Fruit fly (Drosophila melanogaster) whole organism, embryonic: ENCODE results near the gene CG8112.

ENCODE experiments used
- CG10274 ChIP-seq: fragments of 200-800 bp; sonication (Bioruptor generic); optimal IDR thresholded peaks from 3 replicates; lab custom pipeline; 2017; ENCODE audit warnings: missing biosample characterization, mild to moderate bottlenecking, missing genetic modification characterization
- CG11085 ChIP-seq: fragments of 200-800 bp; sonication (Bioruptor generic); IDR thresholded peaks from 2 replicates; pipeline ENCODE4 v1.3.6; 2022; ENCODE audit warnings: missing biosample characterization, missing genetic modification characterization
- CG11247 ChIP-seq: fragments of 200-800 bp; sonication (Bioruptor generic); IDR thresholded peaks from 2 replicates; pipeline ENCODE4 v1.3.6; 2022; ENCODE audit warnings: missing biosample characterization, missing genetic modification characterization
- CG11456 ChIP-seq: fragments of 200-800 bp; sonication (Bioruptor generic); IDR thresholded peaks from 3 replicates; pipeline ENCODE4 v1.3.6; 2022; ENCODE audit warnings: missing biosample characterization, missing genetic modification characterization
- CG12219 ChIP-seq: fragments of 200-800 bp; sonication (Bioruptor generic); optimal IDR thresholded peaks from 3 replicates; lab custom pipeline; 2018; ENCODE audit warnings: missing biosample characterization, mild to moderate bottlenecking, missing genetic modification characterization
- CG1233 ChIP-seq: fragments of 200-800 bp; sonication (Bioruptor generic); optimal IDR thresholded peaks from 4 replicates; lab custom pipeline; 2018; ENCODE audit warnings: missing biosample characterization, mild to moderate bottlenecking, missing genetic modification characterization
- CG12391 ChIP-seq: fragments of 200-800 bp; sonication (Bioruptor generic); optimal IDR thresholded peaks from 3 replicates; lab custom pipeline; 2018; ENCODE audit warnings: missing biosample characterization, mild to moderate bottlenecking, missing genetic modification characterization, moderate library complexity
- CG14667 ChIP-seq: fragments of 200-800 bp; sonication (Bioruptor generic); IDR thresholded peaks from 2 replicates; pipeline ENCODE4 v1.3.6; 2022; ENCODE audit warnings: missing biosample characterization, missing genetic modification characterization
- CG17328 ChIP-seq: fragments of 200-800 bp; sonication (Bioruptor generic); IDR thresholded peaks from 2 replicates; pipeline ENCODE4 v1.3.6; 2022; ENCODE audit warnings: missing biosample characterization, missing genetic modification characterization
- CG17361 ChIP-seq: fragments of 200-800 bp; sonication (Bioruptor generic); IDR thresholded peaks from 3 replicates; pipeline ENCODE4 v1.3.6; 2022; ENCODE audit warnings: missing biosample characterization, missing genetic modification characterization
- CG17612 ChIP-seq: fragments of 200-800 bp; sonication (Bioruptor generic); IDR thresholded peaks from 2 replicates; pipeline ENCODE4 v1.3.6; 2022; ENCODE audit warnings: missing biosample characterization, missing genetic modification characterization
- CG2120 ChIP-seq: fragments of 200-800 bp; sonication (Bioruptor generic); optimal IDR thresholded peaks from 3 replicates; lab custom pipeline; 2016; ENCODE audit warnings: missing biosample characterization, missing genetic modification characterization
- CG34422 ChIP-seq: fragments of 200-800 bp; sonication (Bioruptor generic); IDR thresholded peaks from 3 replicates; pipeline ENCODE4 v1.3.6; 2022; ENCODE audit warnings: missing biosample characterization, missing genetic modification characterization
- CG3838 ChIP-seq: fragments of 200-800 bp; sonication (Bioruptor generic); optimal IDR thresholded peaks from 3 replicates; lab custom pipeline; 2016; ENCODE audit warnings: missing biosample characterization, missing genetic modification characterization
- CG3847 ChIP-seq: fragments of 200-800 bp; sonication (Bioruptor generic); IDR thresholded peaks from 2 replicates; pipeline ENCODE4 v1.3.6; 2022; ENCODE audit warnings: missing biosample characterization, missing genetic modification characterization
- CG4404 ChIP-seq: fragments of 200-800 bp; sonication (Bioruptor generic); IDR thresholded peaks from 2 replicates; pipeline ENCODE4 v1.3.6; 2022; ENCODE audit warnings: missing biosample characterization, missing genetic modification characterization
- CG4820 ChIP-seq: fragments of 200-800 bp; sonication (Bioruptor generic); optimal IDR thresholded peaks from 3 replicates; lab custom pipeline; 2016; ENCODE audit warnings: missing biosample characterization, missing genetic modification characterization
- CG7786 ChIP-seq: fragments of 200-800 bp; sonication (Bioruptor generic); optimal IDR thresholded peaks from 2 replicates; lab custom pipeline; 2016; ENCODE audit warnings: missing biosample characterization, missing genetic modification characterization
- CG8359 ChIP-seq: fragments of 200-800 bp; sonication (Bioruptor generic); optimal IDR thresholded peaks from 2 replicates; lab custom pipeline; 2017; ENCODE audit warnings: missing biosample characterization, mild to moderate bottlenecking, missing genetic modification characterization, borderline replicate concordance
- CG9215 ChIP-seq: fragments of 200-800 bp; sonication (Bioruptor generic); IDR thresholded peaks from 2 replicates; pipeline ENCODE4 v1.3.6; 2022; ENCODE audit warnings: missing biosample characterization, missing genetic modification characterization
- CG9932 ChIP-seq: fragments of 200-800 bp; sonication (Bioruptor generic); IDR thresholded peaks from 2 replicates; pipeline ENCODE4 v1.3.6; 2022; ENCODE audit warnings: missing biosample characterization, missing genetic modification characterization
- Camta ChIP-seq: fragments of 200-800 bp; sonication (Bioruptor generic); optimal IDR thresholded peaks from 2 replicates; lab custom pipeline; 2016; ENCODE audit warnings: missing biosample characterization, missing genetic modification characterization
- Dfd ChIP-seq, 2 experiments: fragments of >200 bp; optimal IDR thresholded peaks; 2 replicates each; lab custom pipeline; 2017; ENCODE audit warnings: missing biosample characterization in 2 of 2, missing genetic modification characterization in 2 of 2
- Eip74EF ChIP-seq, 2 experiments: fragments of 200-800 bp in 1 of 2; fragments of >200 bp in 1 of 2; sonication (Bioruptor generic) in 1 of 2; optimal IDR thresholded peaks; 2 replicates each; lab custom pipeline; 2017 to 2019; ENCODE audit warnings: missing biosample characterization in 2 of 2, missing genetic modification characterization in 2 of 2, mild to moderate bottlenecking in 1 of 2, moderate library complexity in 1 of 2
- HmgD ChIP-seq: fragments of 200-800 bp; sonication (Bioruptor generic); optimal IDR thresholded peaks from 3 replicates; lab custom pipeline; 2016; ENCODE audit warnings: missing biosample characterization, missing genetic modification characterization
- Hr3 ChIP-seq: fragments of 200-800 bp; sonication (Bioruptor generic); optimal IDR thresholded peaks from 3 replicates; lab custom pipeline; 2016; ENCODE audit warnings: missing biosample characterization, missing genetic modification characterization
- Kr ChIP-seq: fragments of 200-800 bp; sonication (Bioruptor generic); optimal IDR thresholded peaks from 2 replicates; lab custom pipeline; 2017; ENCODE audit warnings: missing biosample characterization, mild to moderate bottlenecking, missing genetic modification characterization
- Nf-YB ChIP-seq: fragments of 200-800 bp; sonication (Bioruptor generic); optimal IDR thresholded peaks from 3 replicates; lab custom pipeline; 2019; ENCODE audit warnings: missing biosample characterization, mild to moderate bottlenecking, missing genetic modification characterization, moderate library complexity
- NfI ChIP-seq: fragments of 200-800 bp; sonication (Bioruptor generic); optimal IDR thresholded peaks from 3 replicates; lab custom pipeline; 2018; ENCODE audit warnings: missing biosample characterization, mild to moderate bottlenecking, missing genetic modification characterization, moderate library complexity
- Opbp ChIP-seq: fragments of 200-800 bp; sonication (Bioruptor generic); IDR thresholded peaks from 3 replicates; pipeline ENCODE4 v1.3.6; 2022; ENCODE audit warnings: missing biosample characterization, missing genetic modification characterization; ENCODE audit not compliant: partially characterized antibody
- PHDP ChIP-seq: fragments of 200-800 bp; sonication (Bioruptor generic); optimal IDR thresholded peaks from 3 replicates; lab custom pipeline; 2018; ENCODE audit warnings: missing biosample characterization, mild to moderate bottlenecking, missing genetic modification characterization, moderate library complexity
- Sox102F ChIP-seq: fragments of 200-800 bp; sonication (Bioruptor generic); optimal IDR thresholded peaks from 2 replicates; lab custom pipeline; 2018; ENCODE audit warnings: missing biosample characterization, mild to moderate bottlenecking, missing genetic modification characterization, moderate library complexity
- Ssrp ChIP-seq: fragments of 200-800 bp; sonication (Bioruptor generic); optimal IDR thresholded peaks from 2 replicates; lab custom pipeline; 2018; ENCODE audit warnings: missing biosample characterization, mild to moderate bottlenecking, missing genetic modification characterization, moderate library complexity
- abd-A ChIP-seq: fragments of 200-800 bp; sonication (Bioruptor generic); optimal IDR thresholded peaks from 3 replicates; lab custom pipeline; 2019; ENCODE audit warnings: missing biosample characterization, mild to moderate bottlenecking, missing genetic modification characterization, moderate library complexity
- al ChIP-seq: fragments of 200-800 bp; sonication (Bioruptor generic); IDR thresholded peaks from 2 replicates; pipeline ENCODE4 v1.3.6; 2022; ENCODE audit warnings: missing biosample characterization, missing genetic modification characterization
- ase ChIP-seq: fragments of 200-800 bp; sonication (Bioruptor generic); IDR thresholded peaks from 3 replicates; pipeline ENCODE4 v1.3.6; 2022; ENCODE audit warnings: missing biosample characterization, missing genetic modification characterization
- dysf ChIP-seq: fragments of 200-800 bp; sonication (Bioruptor generic); IDR thresholded peaks from 3 replicates; pipeline ENCODE4 v1.3.6; 2022; ENCODE audit warnings: missing biosample characterization, missing genetic modification characterization
- fd96Cb ChIP-seq: fragments of 200-800 bp; sonication (Bioruptor generic); optimal IDR thresholded peaks from 2 replicates; lab custom pipeline; 2018; ENCODE audit warnings: missing biosample characterization, mild to moderate bottlenecking, missing genetic modification characterization, moderate library complexity
- gt ChIP-seq: fragments of 200-800 bp; sonication (Bioruptor generic); IDR thresholded peaks from 2 replicates; pipeline ENCODE4 v1.3.6; 2022; ENCODE audit warnings: missing biosample characterization, missing genetic modification characterization
- ham ChIP-seq: fragments of 200-800 bp; sonication (Bioruptor generic); IDR thresholded peaks from 2 replicates; pipeline ENCODE4 v1.3.6; 2022; ENCODE audit warnings: missing biosample characterization, missing genetic modification characterization
- lov ChIP-seq, 2 experiments: fragments of 200-800 bp in 1 of 2; fragments of >200 bp in 1 of 2; sonication (Bioruptor generic) in 1 of 2; IDR thresholded peaks in 1 of 2; optimal IDR thresholded peaks in 1 of 2; 2 replicates in 1 of 2; 3 replicates in 1 of 2; pipeline versions ENCODE4 v1.3.6 to Lab custom; 2017 to 2022; ENCODE audit warnings: missing biosample characterization in 1 of 2, missing genetic modification characterization in 1 of 2
- peb ChIP-seq: fragments of 200-800 bp; sonication (Bioruptor generic); IDR thresholded peaks from 2 replicates; pipeline ENCODE4 v1.3.6; 2022; ENCODE audit warnings: missing biosample characterization, missing genetic modification characterization
- pros ChIP-seq: fragments of 200-800 bp; sonication (Bioruptor generic); optimal IDR thresholded peaks from 3 replicates; lab custom pipeline; 2019; ENCODE audit warnings: missing biosample characterization, mild to moderate bottlenecking, missing genetic modification characterization, moderate library complexity
- ro ChIP-seq: fragments of 200-800 bp; sonication (Bioruptor generic); IDR thresholded peaks from 2 replicates; pipeline ENCODE4 v1.3.6; 2022; ENCODE audit warnings: missing biosample characterization, missing genetic modification characterization
- shn ChIP-seq: fragments of 200-800 bp; sonication (Bioruptor generic); optimal IDR thresholded peaks from 3 replicates; lab custom pipeline; 2016; ENCODE audit warnings: missing biosample characterization, missing genetic modification characterization
- so ChIP-seq: fragments of 200-800 bp; sonication (Bioruptor generic); IDR thresholded peaks from 3 replicates; pipeline ENCODE4 v1.3.6; 2022; ENCODE audit warnings: missing biosample characterization, missing genetic modification characterization
- ssp ChIP-seq: fragments of 200-800 bp; sonication (Bioruptor generic); IDR thresholded peaks from 2 replicates; pipeline ENCODE4 v1.3.6; 2022; ENCODE audit warnings: missing biosample characterization, missing genetic modification characterization
- tll ChIP-seq, 2 experiments: fragments of 200-800 bp in 1 of 2; fragments of >200 bp in 1 of 2; sonication (Bioruptor generic) in 1 of 2; optimal IDR thresholded peaks; 2 replicates each; lab custom pipeline; 2017 to 2019; ENCODE audit warnings: missing biosample characterization in 2 of 2, missing genetic modification characterization in 2 of 2, mild to moderate bottlenecking in 1 of 2, moderate library complexity in 1 of 2
- tna ChIP-seq: fragments of 200-800 bp; sonication (Bioruptor generic); IDR thresholded peaks from 2 replicates; pipeline ENCODE4 v1.3.6; 2022; ENCODE audit warnings: missing biosample characterization, missing genetic modification characterization; ENCODE audit not compliant: partially characterized antibody
- unpg ChIP-seq: fragments of 200-800 bp; sonication (Bioruptor generic); optimal IDR thresholded peaks from 3 replicates; lab custom pipeline; 2018; ENCODE audit warnings: missing biosample characterization, mild to moderate bottlenecking, missing genetic modification characterization, moderate library complexity
- vvl ChIP-seq: fragments of 200-800 bp; sonication (Bioruptor generic); IDR thresholded peaks from 2 replicates; pipeline ENCODE4 v1.3.6; 2022; ENCODE audit warnings: missing biosample characterization, missing genetic modification characterization

The CG8112 gene

dm6 chr3R:8744198-8744597 lies 31.5 kb downstream of the CG8112 start (continued):
- TF ChIP-seq vvl (GFP tag; lab: Robert Waterston, UW), result peak; percentile 59
- TF ChIP-seq peb (GFP tag; lab: Robert Waterston, UW), result peak; percentile 10; the same call in 1 of the 2 replicates
- peak; percentile 65 for TF ChIP-seq unpg (GFP tag; lab: Kevin White, UChicago)
- peak; percentile 39; the same call in 1 of the 2 replicates for TF ChIP-seq CG9932 (GFP tag; lab: Robert Waterston, UW)
- TF ChIP-seq CG11456, result peak; percentile 72; the same call in 1 of the 3 replicates
- TF ChIP-seq abd-A (tag; lab: Kevin White, UChicago), result no peak
- TF ChIP-seq Ssrp (tag; lab: Kevin White, UChicago), result peak; percentile 25
- TF ChIP-seq CG17328, result 0 out of 2 replicates have a peak, but pooled peaks have one; percentile 15
- peak; percentile 46 for TF ChIP-seq NfI (GFP tag; lab: Kevin White, UChicago)
- TF ChIP-seq Kr, result no peak
- TF ChIP-seq shn, result peak; percentile 4
- TF ChIP-seq CG9215 (GFP tag; lab: Robert Waterston, UW), result peak; percentile 23; the same call in 1 of the 2 replicates
- TF ChIP-seq gt (GFP tag; lab: Robert Waterston, UW), result no peak
- 0 out of 2 replicates have a peak, but pooled peaks have one; percentile 15 for TF ChIP-seq CG4404 (GFP tag; lab: Robert Waterston, UW)
- peak; percentile 42; the same call in 1 of the 3 replicates for TF ChIP-seq so
- 0 out of 3 replicates have a peak, but pooled peaks have one; percentile 31 for TF ChIP-seq CG17361 (GFP tag; lab: Robert Waterston, UW)
- TF ChIP-seq PHDP (tag; lab: Kevin White, UChicago), result peak; percentile 52
- TF ChIP-seq tna (GFP tag; lab: Robert Waterston, UW), result no peak
- peak; percentile 23 for TF ChIP-seq CG7786 (GFP tag; lab: Kevin White, UChicago)
- TF ChIP-seq ase, result peak; percentile 58; the same call in 1 of the 3 replicates
- TF ChIP-seq CG4820 (GFP tag; lab: Kevin White, UChicago), result peak; percentile 45
- peak; percentile 41; the same call in 1 of the 2 replicates for TF ChIP-seq CG11247 (GFP tag; lab: Robert Waterston, UW)
- TF ChIP-seq CG34422 (GFP tag; lab: Robert Waterston, UW), result no peak
- TF ChIP-seq Sox102F (GFP tag; lab: Kevin White, UChicago), result peak; percentile 58
- TF ChIP-seq CG12219, result peak; percentile 39
- TF ChIP-seq Hr3 (GFP tag; lab: Kevin White, UChicago), result peak; percentile 27
- no peak for TF ChIP-seq CG3838 (GFP tag; lab: Kevin White, UChicago)
- no peak for TF ChIP-seq Camta
- TF ChIP-seq CG2120 (GFP tag; lab: Kevin White, UChicago), result peak; percentile 63
- no peak for TF ChIP-seq CG1233 (GFP tag; lab: Kevin White, UChicago)
- no peak for TF ChIP-seq Eip74EF (GFP tag; optimal IDR thresholded peaks at IDR 0.05; lab: Kevin White, UChicago)
- peak; percentile 43 for TF ChIP-seq CG12391 (tag; lab: Kevin White, UChicago)
- TF ChIP-seq ro (GFP tag; lab: Robert Waterston, UW), result 0 out of 2 replicates have a peak, but pooled peaks have one; percentile 15
- peak; percentile 74 for TF ChIP-seq dysf (GFP tag; lab: Robert Waterston, UW)

dm6 chr3R:8746354-8746753 lies 33.6 kb downstream of the CG8112 start:
- no peak for TF ChIP-seq CG8359
- TF ChIP-seq pros (GFP tag; lab: Kevin White, UChicago), result no peak
- no peak for TF ChIP-seq Opbp (GFP tag; lab: Robert Waterston, UW)
- TF ChIP-seq Nf-YB (GFP tag; lab: Kevin White, UChicago), result peak; percentile 40
- TF ChIP-seq al, result 0 out of 2 replicates have a peak, but pooled peaks have one; percentile 22
- no peak for TF ChIP-seq HmgD (GFP tag; lab: Kevin White, UChicago)
- TF ChIP-seq lov (optimal IDR thresholded peaks at IDR 0.05; lab: Kevin White, UChicago), result no peak
- no peak for TF ChIP-seq lov (GFP tag; IDR thresholded peaks at IDR 0.05; lab: Robert Waterston, UW)
- no peak for TF ChIP-seq CG10274 (GFP tag; lab: Kevin White, UChicago)
- no peak for TF ChIP-seq Dfd (GFP tag; optimal IDR thresholded peaks at IDR 0.05; lab: Kevin White, UChicago)
- TF ChIP-seq CG17612 (GFP tag; lab: Robert Waterston, UW), result no peak
- peak; percentile 30; the same call in 1 of the 2 replicates for TF ChIP-seq ssp
- no peak for TF ChIP-seq CG3847 (GFP tag; lab: Robert Waterston, UW)
- 0 out of 2 replicates have a peak, but pooled peaks have one; percentile 22 for TF ChIP-seq CG11085 (GFP tag; lab: Robert Waterston, UW)
- TF ChIP-seq ham (GFP tag; lab: Robert Waterston, UW), result no peak
- no peak for TF ChIP-seq tll (GFP tag; optimal IDR thresholded peaks at IDR 0.05; lab: Kevin White, UChicago)
- no peak for TF ChIP-seq CG14667
- peak; percentile 44 for TF ChIP-seq fd96Cb (tag; lab: Kevin White, UChicago)
